Fruit fly (Drosophila melanogaster) whole organism, prepupa: ENCODE data around the gene CG12112.

Experiments used
- Blimp-1 ChIP-seq: fragments of 200-800 bp; sonication (Bioruptor generic); optimal IDR thresholded peaks from 3 replicates; lab custom pipeline; 2017; ENCODE audit warnings: missing biosample characterization, missing genetic modification characterization, mild to moderate bottlenecking, moderate library complexity, missing genetic modification reagents
- CG10631 ChIP-seq: fragments of 200-800 bp; sonication (Bioruptor generic); optimal IDR thresholded peaks from 2 replicates; lab custom pipeline; 2016; ENCODE audit warnings: missing biosample characterization, missing genetic modification characterization
- CG10669 ChIP-seq: fragments of 200-800 bp; sonication (Bioruptor generic); optimal IDR thresholded peaks from 3 replicates; lab custom pipeline; 2018; ENCODE audit warnings: missing biosample characterization, mild to moderate bottlenecking, missing genetic modification characterization, moderate library complexity
- CG11294 ChIP-seq: fragments of 200-800 bp; sonication (Bioruptor generic); IDR thresholded peaks from 2 replicates; pipeline ENCODE4 v1.3.6; 2022; ENCODE audit warnings: missing biosample characterization, missing genetic modification characterization
- CG11902 ChIP-seq: fragments of 200-800 bp; sonication (Bioruptor generic); optimal IDR thresholded peaks from 3 replicates; lab custom pipeline; 2016; ENCODE audit warnings: missing biosample characterization, missing genetic modification characterization
- CG15336 ChIP-seq: fragments of 200-800 bp; sonication (Bioruptor generic); IDR thresholded peaks from 2 replicates; pipeline ENCODE4 v1.3.6; 2022; ENCODE audit warnings: missing biosample characterization, missing genetic modification characterization
- CG1621 ChIP-seq: fragments of 200-800 bp; sonication (Bioruptor generic); optimal IDR thresholded peaks from 3 replicates; lab custom pipeline; 2018; ENCODE audit warnings: missing biosample characterization, mild to moderate bottlenecking, missing genetic modification characterization
- CG16779 ChIP-seq: fragments of 200-800 bp; sonication (Bioruptor generic); optimal IDR thresholded peaks from 3 replicates; lab custom pipeline; 2017; ENCODE audit warnings: missing biosample characterization, mild to moderate bottlenecking, missing genetic modification characterization
- CG3032 ChIP-seq: fragments of 200-800 bp; optimal IDR thresholded peaks from 2 replicates; lab custom pipeline; 2019; ENCODE audit warnings: missing biosample characterization, mild to moderate bottlenecking, missing genetic modification characterization, moderate library complexity
- CG31627 ChIP-seq: fragments of 200-800 bp; sonication (Bioruptor generic); optimal IDR thresholded peaks from 3 replicates; lab custom pipeline; 2016; ENCODE audit warnings: missing biosample characterization, missing genetic modification characterization
- CG34406 ChIP-seq: fragments of 200-800 bp; sonication (Bioruptor generic); optimal IDR thresholded peaks from 3 replicates; lab custom pipeline; 2016; ENCODE audit warnings: missing biosample characterization, missing genetic modification characterization
- CG3919 ChIP-seq: fragments of 200-800 bp; sonication (Bioruptor generic); optimal IDR thresholded peaks from 3 replicates; lab custom pipeline; 2016; ENCODE audit warnings: missing biosample characterization, missing genetic modification characterization
- CG6276 ChIP-seq: fragments of 200-800 bp; sonication (Bioruptor generic); optimal IDR thresholded peaks from 2 replicates; lab custom pipeline; 2017; ENCODE audit warnings: missing biosample characterization, mild to moderate bottlenecking, missing genetic modification characterization
- CG6792 ChIP-seq: fragments of 200-800 bp; sonication (Bioruptor generic); optimal IDR thresholded peaks from 3 replicates; lab custom pipeline; 2016; ENCODE audit warnings: missing biosample characterization, missing genetic modification characterization
- CG6808 ChIP-seq: fragments of 200-800 bp; sonication (Bioruptor generic); optimal IDR thresholded peaks from 3 replicates; lab custom pipeline; 2017; ENCODE audit warnings: missing biosample characterization, missing genetic modification characterization, mild to moderate bottlenecking, moderate library complexity, missing genetic modification reagents
- CG6854 ChIP-seq: fragments of 200-800 bp; sonication (Bioruptor generic); optimal IDR thresholded peaks from 2 replicates; lab custom pipeline; 2017; ENCODE audit warnings: missing biosample characterization, mild to moderate bottlenecking, missing genetic modification characterization
- CG7368 ChIP-seq: fragments of 200-800 bp; sonication (Bioruptor generic); optimal IDR thresholded peaks from 3 replicates; lab custom pipeline; 2016; ENCODE audit warnings: missing biosample characterization, missing genetic modification characterization
- CG8119 ChIP-seq: fragments of 200-800 bp; sonication (Bioruptor generic); IDR thresholded peaks from 3 replicates; pipeline ENCODE4 v1.3.6; 2022; ENCODE audit warnings: missing biosample characterization, missing genetic modification characterization
- CG8632 ChIP-seq: fragments of 200-800 bp; sonication (Bioruptor generic); optimal IDR thresholded peaks from 3 replicates; lab custom pipeline; 2016; ENCODE audit warnings: missing biosample characterization, missing genetic modification characterization
- CG9139 ChIP-seq: fragments of 200-800 bp; sonication (Bioruptor generic); optimal IDR thresholded peaks from 3 replicates; lab custom pipeline; 2017; ENCODE audit warnings: missing biosample characterization, mild to moderate bottlenecking, missing genetic modification characterization
- Eip75B ChIP-seq: fragments of 200-800 bp; sonication (Bioruptor generic); optimal IDR thresholded peaks from 3 replicates; lab custom pipeline; 2016; ENCODE audit warnings: missing biosample characterization, missing genetic modification characterization
- Eip78C ChIP-seq: fragments of 200-800 bp; sonication (Bioruptor generic); peaks from one replicate; lab custom pipeline; 2016; ENCODE audit warnings: missing biosample characterization, missing genetic modification characterization
- Eip93F ChIP-seq: fragments of 200-800 bp; sonication (Bioruptor generic); optimal IDR thresholded peaks from 2 replicates; lab custom pipeline; 2016; ENCODE audit warnings: missing biosample characterization, mild to moderate bottlenecking, missing genetic modification characterization
- Ets21C ChIP-seq: fragments of 200-800 bp; sonication (Bioruptor generic); optimal IDR thresholded peaks from 3 replicates; lab custom pipeline; 2016; ENCODE audit warnings: missing biosample characterization, missing genetic modification characterization
- Ets96B ChIP-seq: fragments of 200-800 bp; optimal IDR thresholded peaks from 2 replicates; lab custom pipeline; 2019; ENCODE audit warnings: missing biosample characterization, mild to moderate bottlenecking, missing genetic modification characterization, moderate library complexity
- Gug ChIP-seq: fragments of 200-800 bp; sonication (Bioruptor generic); IDR thresholded peaks from 2 replicates; pipeline ENCODE4 v1.3.6; 2022; ENCODE audit warnings: missing biosample characterization, missing genetic modification characterization
- Hr38 ChIP-seq: sonication (Bioruptor generic); optimal IDR thresholded peaks from 2 replicates; lab custom pipeline; 2016; ENCODE audit warnings: missing biosample characterization, missing genetic modification characterization
- Hr39 ChIP-seq: fragments of 200-800 bp; sonication (Bioruptor generic); optimal IDR thresholded peaks from 2 replicates; lab custom pipeline; 2016; ENCODE audit warnings: missing biosample characterization, missing genetic modification characterization
- Hr4 ChIP-seq: fragments of 200-800 bp; sonication (Bioruptor generic); optimal IDR thresholded peaks from 3 replicates; lab custom pipeline; 2016; ENCODE audit warnings: missing biosample characterization, missing genetic modification characterization
- Met ChIP-seq: fragments of 200-800 bp; sonication (Bioruptor generic); optimal IDR thresholded peaks from 3 replicates; lab custom pipeline; 2016; ENCODE audit warnings: missing biosample characterization, missing genetic modification characterization
- OdsH ChIP-seq: fragments of 200-800 bp; sonication (Bioruptor generic); optimal IDR thresholded peaks from 3 replicates; lab custom pipeline; 2016; ENCODE audit warnings: missing biosample characterization, missing genetic modification characterization
- Sox102F ChIP-seq: fragments of 200-800 bp; sonication (Bioruptor generic); optimal IDR thresholded peaks from 2 replicates; lab custom pipeline; 2016; ENCODE audit warnings: missing biosample characterization, mild to moderate bottlenecking, missing genetic modification characterization
- Sox14 ChIP-seq: fragments of 200-800 bp; sonication (Bioruptor generic); optimal IDR thresholded peaks from 3 replicates; lab custom pipeline; 2016; ENCODE audit warnings: missing biosample characterization, missing genetic modification characterization
- achi ChIP-seq: fragments of 200-800 bp; sonication (Bioruptor generic); optimal IDR thresholded peaks from 3 replicates; lab custom pipeline; 2016; ENCODE audit warnings: missing biosample characterization, missing genetic modification characterization
- cyc ChIP-seq: fragments of 200-800 bp; sonication (Bioruptor generic); optimal IDR thresholded peaks from 3 replicates; lab custom pipeline; 2016; ENCODE audit warnings: missing biosample characterization, missing genetic modification characterization
- dac ChIP-seq: fragments of 200-800 bp; sonication (Bioruptor generic); optimal IDR thresholded peaks from 2 replicates; lab custom pipeline; 2017; ENCODE audit warnings: missing biosample characterization, mild to moderate bottlenecking, missing genetic modification characterization
- dsx ChIP-seq: fragments of 200-800 bp; optimal IDR thresholded peaks from 3 replicates; lab custom pipeline; 2019; ENCODE audit warnings: missing biosample characterization, mild to moderate bottlenecking, missing genetic modification characterization, moderate library complexity; ENCODE audit not compliant: poor library complexity, severe bottlenecking
- eg ChIP-seq: fragments of 200-800 bp; sonication (Bioruptor generic); IDR thresholded peaks from 3 replicates; pipeline ENCODE4 v1.3.6; 2022; ENCODE audit warnings: missing biosample characterization, missing genetic modification characterization
- esn ChIP-seq: fragments of 200-800 bp; sonication (Bioruptor generic); optimal IDR thresholded peaks from 2 replicates; lab custom pipeline; 2016; ENCODE audit warnings: missing biosample characterization, mild to moderate bottlenecking, missing genetic modification characterization, moderate library complexity
- fd59A ChIP-seq: fragments of 200-800 bp; sonication (Bioruptor generic); optimal IDR thresholded peaks from 2 replicates; lab custom pipeline; 2017; ENCODE audit warnings: missing biosample characterization, mild to moderate bottlenecking, missing genetic modification characterization, missing genetic modification reagents
- fd85E ChIP-seq: fragments of 200-800 bp; sonication (Bioruptor generic); optimal IDR thresholded peaks from 3 replicates; lab custom pipeline; 2016; ENCODE audit warnings: missing biosample characterization, missing genetic modification characterization
- lz ChIP-seq: fragments of 200-800 bp; sonication (Bioruptor generic); optimal IDR thresholded peaks from 3 replicates; lab custom pipeline; 2016; ENCODE audit warnings: missing biosample characterization, missing genetic modification characterization
- pdm3 ChIP-seq: fragments of 200-800 bp; sonication (Bioruptor generic); optimal IDR thresholded peaks from 3 replicates; lab custom pipeline; 2016; ENCODE audit warnings: missing biosample characterization, missing genetic modification characterization
- spab ChIP-seq: fragments of 200-800 bp; sonication (Bioruptor generic); optimal IDR thresholded peaks from 2 replicates; lab custom pipeline; 2017; ENCODE audit warnings: missing biosample characterization, mild to moderate bottlenecking, missing genetic modification characterization, missing genetic modification reagents
- svp ChIP-seq: fragments of 200-800 bp; sonication (Bioruptor generic); peaks from one replicate; lab custom pipeline; 2016; ENCODE audit warnings: missing biosample characterization, missing genetic modification characterization
- vri ChIP-seq: fragments of 200-800 bp; sonication (Bioruptor generic); optimal IDR thresholded peaks from 3 replicates; lab custom pipeline; 2016; ENCODE audit warnings: missing biosample characterization, mild to moderate bottlenecking, missing genetic modification characterization

The CG12112 gene

DNA sequence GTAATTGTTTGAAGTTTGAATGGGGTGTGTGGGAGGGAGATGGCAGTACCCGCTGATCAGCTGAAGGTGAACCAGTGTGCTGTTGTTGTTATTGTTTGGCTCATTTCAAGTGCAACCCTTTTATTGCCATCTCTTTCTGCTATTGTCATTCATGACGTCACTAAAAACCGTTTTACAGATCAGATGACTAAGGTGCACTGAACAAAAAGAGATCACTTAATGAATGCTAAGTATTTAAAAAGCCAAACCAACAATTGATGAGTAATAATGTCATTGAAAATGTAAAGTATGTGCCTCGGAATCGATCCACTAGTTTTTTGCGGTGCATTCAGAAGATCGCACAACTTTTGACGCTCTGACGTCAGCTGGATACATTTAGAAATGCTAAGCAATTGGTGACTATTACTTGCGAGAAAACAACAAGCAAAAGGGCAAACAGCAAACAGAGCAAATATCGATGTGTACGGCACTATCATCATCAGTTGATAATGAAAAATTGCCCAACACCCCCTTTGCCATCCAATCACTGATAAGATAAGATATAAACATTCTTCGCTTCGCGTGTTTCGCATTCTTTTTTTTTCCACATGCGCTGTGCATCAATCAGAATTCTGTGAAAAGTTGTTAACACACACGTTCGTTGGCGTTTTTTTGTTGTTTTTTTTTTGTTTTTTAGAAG, 14.8 kb upstream of the CG12112 start (continued):
- TF ChIP-seq CG15336 (GFP tag; lab: Robert Waterston, UW) (peak; percentile 22; the same call in 1 of the 2 replicates), Met (GFP tag; lab: Kevin White, UChicago) (peak; percentile 68), CG7368 (GFP tag; lab: Kevin White, UChicago) (peak; percentile 57), svp (peak; percentile 74), CG10669 (GFP tag; lab: Kevin White, UChicago) (peak; percentile 50), CG10631 (GFP tag; lab: Kevin White, UChicago) (peak; percentile 59), Ets21C (GFP tag; lab: Kevin White, UChicago) (no peak), CG6808 (GFP tag; lab: Kevin White, UChicago) (no peak), vri (peak; percentile 47), fd59A (GFP tag; lab: Kevin White, UChicago) (no peak), CG11902 (GFP tag; lab: Kevin White, UChicago) (peak; percentile 32), CG31627 (peak; percentile 45), Ets96B (tag; lab: Kevin White, UChicago) (peak; percentile 42), eg (peak; percentile 66; the same call in 2 of the 3 replicates), lz (GFP tag; lab: Kevin White, UChicago) (peak; percentile 69), CG11294 (GFP tag; lab: Robert Waterston, UW) (peak; percentile 26; the same call in 1 of the 2 replicates), CG1621 (peak; percentile 4), fd85E (GFP tag; lab: Kevin White, UChicago) (no peak), Eip78C (GFP tag; lab: Kevin White, UChicago) (peak; percentile 91), CG16779 (tag; lab: Kevin White, UChicago) (no peak)

DNA sequence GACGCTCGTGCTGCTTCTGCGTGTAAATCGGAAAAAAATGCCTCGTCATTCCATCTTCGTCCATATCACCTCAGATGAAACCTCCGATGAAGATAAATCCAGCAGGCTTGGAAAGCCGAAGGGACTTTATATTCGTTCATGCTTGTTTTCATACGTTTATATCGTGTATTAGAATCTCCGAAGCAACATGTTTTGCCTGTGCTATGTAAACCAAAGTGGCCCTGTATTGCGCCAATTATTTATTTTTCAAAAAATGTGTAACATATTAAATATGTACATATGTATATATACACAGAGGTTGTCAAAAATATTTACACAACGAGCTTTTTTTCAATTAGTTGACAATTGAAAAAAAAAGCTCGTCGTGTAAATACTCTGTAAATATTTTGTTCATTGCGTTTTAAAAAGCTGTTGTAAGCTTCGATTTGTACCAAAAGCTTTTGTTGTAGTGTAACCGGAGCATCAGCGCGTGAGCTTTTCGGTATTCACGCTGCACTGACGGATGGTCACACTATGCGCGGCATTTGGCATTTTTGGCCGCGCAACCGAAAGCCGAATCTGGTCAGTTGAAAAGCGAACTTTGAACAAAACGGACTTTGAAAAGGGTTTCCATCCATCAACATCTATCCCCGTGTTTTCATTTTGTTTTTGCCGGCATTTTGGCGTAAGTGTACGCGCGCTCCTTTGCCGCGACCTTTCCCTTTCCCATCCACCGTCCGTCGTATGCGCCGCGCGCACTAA, 13.9 kb upstream of the CG12112 start, which contains the start of gene CG12065:
Gene CG12065, plus strand, starts transcription at position 563 of the 741 bp plus-strand sequence.
- TF ChIP-seq Ets96B (tag; lab: Kevin White, UChicago) (no peak), CG3919 (GFP tag; lab: Kevin White, UChicago) (no peak), CG10669 (GFP tag; lab: Kevin White, UChicago) (no peak), pdm3 (GFP tag; lab: Kevin White, UChicago) (peak; percentile 3), CG8119 (GFP tag; lab: Robert Waterston, UW) (peak; percentile 26; the same call in 1 of the 3 replicates), achi (GFP tag; lab: Kevin White, UChicago) (peak; percentile 42), Hr4 (GFP tag; lab: Kevin White, UChicago) (peak; percentile 11), esn (no peak), Hr38 (no peak), Gug (GFP tag; lab: Robert Waterston, UW) (peak; percentile 27; the same call in 1 of the 2 replicates), CG10631 (GFP tag; lab: Kevin White, UChicago) (no peak), CG6854 (GFP tag; lab: Kevin White, UChicago) (peak; percentile 19), Blimp-1 (GFP tag; lab: Kevin White, UChicago) (no peak), dac (GFP tag; lab: Kevin White, UChicago) (no peak), lz (GFP tag; lab: Kevin White, UChicago) (no peak), CG8632 (GFP tag; lab: Kevin White, UChicago) (peak; percentile 21), CG34406 (GFP tag; lab: Kevin White, UChicago) (no peak), dsx (GFP tag; lab: Kevin White, UChicago) (no peak), OdsH (GFP tag; lab: Kevin White, UChicago) (peak; percentile 30), Eip75B (GFP tag; lab: Kevin White, UChicago) (peak; percentile 22), cyc (no peak), spab (GFP tag; lab: Kevin White, UChicago) (no peak), Ets21C (GFP tag; lab: Kevin White, UChicago) (no peak), CG9139 (GFP tag; lab: Kevin White, UChicago) (no peak), Hr39 (GFP tag; lab: Kevin White, UChicago) (peak; percentile 24), CG6276 (no peak), Sox14 (GFP tag; lab: Kevin White, UChicago) (no peak), fd85E (GFP tag; lab: Kevin White, UChicago) (no peak), CG1621 (no peak), CG11902 (GFP tag; lab: Kevin White, UChicago) (no peak), vri (no peak), Sox102F (GFP tag; lab: Kevin White, UChicago) (peak; percentile 15), svp (peak; percentile 74), CG6792 (GFP tag; lab: Kevin White, UChicago) (peak; percentile 16), Eip93F (no peak), CG3032 (tag; lab: Kevin White, UChicago) (no peak), fd59A (GFP tag; lab: Kevin White, UChicago) (no peak), eg (no peak; the same call in 2 of the 3 replicates)
